Fruit fly (Drosophila melanogaster) whole organism, embryonic: ENCODE data around the gene p24-2.

Experiments
- Abd-B ChIP-seq: fragments of 200-800 bp; sonication (Bioruptor generic); optimal IDR thresholded peaks from 2 replicates; lab custom pipeline; 2018; ENCODE audit warnings: missing biosample characterization, mild to moderate bottlenecking, missing genetic modification characterization, moderate library complexity
- Atf-2 ChIP-seq: fragments of 200-800 bp; sonication (Bioruptor generic); optimal IDR thresholded peaks from 2 replicates; lab custom pipeline; 2016; ENCODE audit warnings: missing biosample characterization, missing genetic modification characterization
- B-H2 ChIP-seq: fragments of 200-800 bp; sonication (Bioruptor generic); optimal IDR thresholded peaks from 2 replicates; lab custom pipeline; 2018; ENCODE audit warnings: missing biosample characterization, mild to moderate bottlenecking, missing genetic modification characterization
- Blimp-1 ChIP-seq: fragments of 200-800 bp; sonication (Bioruptor generic); optimal IDR thresholded peaks from 3 replicates; lab custom pipeline; 2018; ENCODE audit warnings: missing biosample characterization, missing genetic modification characterization, mild to moderate bottlenecking, moderate library complexity, missing genetic modification reagents
- CG12659 ChIP-seq: fragments of 200-800 bp; sonication (Bioruptor generic); optimal IDR thresholded peaks from 3 replicates; lab custom pipeline; 2017; ENCODE audit warnings: mild to moderate bottlenecking, missing biosample characterization, missing genetic modification reagents, missing genetic modification characterization
- CG14050 ChIP-seq: fragments of 200-800 bp; sonication (Bioruptor generic); IDR thresholded peaks from 3 replicates; pipeline ENCODE4 v1.3.6; 2022; ENCODE audit warnings: missing biosample characterization, missing genetic modification characterization
- CG16779 ChIP-seq: fragments of 200-800 bp; sonication (Bioruptor generic); IDR thresholded peaks from 2 replicates; pipeline ENCODE4 v1.3.6; 2022; ENCODE audit warnings: missing biosample characterization, missing genetic modification characterization
- CG17186 ChIP-seq: fragments of 200-800 bp; sonication (Bioruptor generic); optimal IDR thresholded peaks from 3 replicates; lab custom pipeline; 2017; ENCODE audit warnings: missing biosample characterization, missing genetic modification reagents, missing genetic modification characterization
- CG17385 ChIP-seq: fragments of 200-800 bp; sonication (Bioruptor generic); optimal IDR thresholded peaks from 3 replicates; lab custom pipeline; 2018; ENCODE audit warnings: missing biosample characterization, mild to moderate bottlenecking, missing genetic modification characterization
- CG17802 ChIP-seq: fragments of 200-800 bp; sonication (Bioruptor generic); optimal IDR thresholded peaks from 2 replicates; lab custom pipeline; 2018; ENCODE audit warnings: missing biosample characterization, mild to moderate bottlenecking, missing genetic modification characterization, moderate library complexity
- CG1832 ChIP-seq: fragments of 200-800 bp; sonication (Bioruptor generic); optimal IDR thresholded peaks from 2 replicates; lab custom pipeline; 2017; ENCODE audit warnings: missing biosample characterization, mild to moderate bottlenecking, missing genetic modification characterization, inconsistent platforms
- CG18476 ChIP-seq: fragments of 200-800 bp; sonication (Bioruptor generic); optimal IDR thresholded peaks from 2 replicates; lab custom pipeline; 2016; ENCODE audit warnings: missing biosample characterization, mild to moderate bottlenecking, missing genetic modification characterization
- CG18599 ChIP-seq: fragments of 200-800 bp; sonication (Bioruptor generic); optimal IDR thresholded peaks from 3 replicates; lab custom pipeline; 2017; ENCODE audit warnings: missing biosample characterization, missing genetic modification characterization, mild to moderate bottlenecking, moderate library complexity, missing genetic modification reagents
- CG2875 ChIP-seq: fragments of 200-800 bp; sonication (Bioruptor generic); optimal IDR thresholded peaks from 2 replicates; lab custom pipeline; 2017; ENCODE audit warnings: missing biosample characterization, mild to moderate bottlenecking, missing genetic modification characterization, missing genetic modification reagents
- CG2889 ChIP-seq: fragments of 200-800 bp; sonication (Bioruptor generic); IDR thresholded peaks from 3 replicates; pipeline ENCODE4 v1.3.6; 2022; ENCODE audit warnings: missing biosample characterization, missing genetic modification characterization
- CG31441 ChIP-seq: fragments of 200-800 bp; sonication (Bioruptor generic); IDR thresholded peaks from 2 replicates; pipeline ENCODE4 v1.3.6; 2022; ENCODE audit warnings: missing biosample characterization, missing genetic modification characterization
- CG32767 ChIP-seq: fragments of 200-800 bp; sonication (Bioruptor generic); IDR thresholded peaks from 2 replicates; pipeline ENCODE4 v1.3.6; 2022; ENCODE audit warnings: missing biosample characterization, missing genetic modification characterization
- CG3838 ChIP-seq: fragments of 200-800 bp; sonication (Bioruptor generic); optimal IDR thresholded peaks from 3 replicates; lab custom pipeline; 2016; ENCODE audit warnings: missing biosample characterization, missing genetic modification characterization
- CG4360 ChIP-seq: fragments of 200-800 bp; sonication (Bioruptor generic); IDR thresholded peaks from 2 replicates; pipeline ENCODE4 v1.3.6; 2022; ENCODE audit warnings: missing biosample characterization, missing genetic modification characterization
- CG4820 ChIP-seq: fragments of 200-800 bp; sonication (Bioruptor generic); optimal IDR thresholded peaks from 3 replicates; lab custom pipeline; 2016; ENCODE audit warnings: missing biosample characterization, missing genetic modification characterization
- CG7745 ChIP-seq: fragments of 200-800 bp; sonication (Bioruptor generic); optimal IDR thresholded peaks from 2 replicates; lab custom pipeline; 2018; ENCODE audit warnings: missing biosample characterization, mild to moderate bottlenecking, missing genetic modification characterization, moderate library complexity
- CG7786 ChIP-seq: fragments of 200-800 bp; sonication (Bioruptor generic); optimal IDR thresholded peaks from 2 replicates; lab custom pipeline; 2016; ENCODE audit warnings: missing biosample characterization, missing genetic modification characterization
- CG8478 ChIP-seq: fragments of >200 bp; optimal IDR thresholded peaks from 2 replicates; lab custom pipeline; 2018
- CG9609 ChIP-seq: fragments of 200-800 bp; sonication (Bioruptor generic); optimal IDR thresholded peaks from 3 replicates; lab custom pipeline; 2016; ENCODE audit warnings: missing biosample characterization, missing genetic modification characterization
- Chrac-16 ChIP-seq: fragments of 200-800 bp; sonication (Bioruptor generic); optimal IDR thresholded peaks from 3 replicates; lab custom pipeline; 2016; ENCODE audit warnings: missing biosample characterization, missing genetic modification characterization
- Dbx ChIP-seq: fragments of 200-800 bp; sonication (Bioruptor generic); IDR thresholded peaks from 3 replicates; pipeline ENCODE4 v1.3.6; 2022; ENCODE audit warnings: missing biosample characterization, missing genetic modification characterization
- Deaf1 ChIP-seq: fragments of 200-800 bp; optimal IDR thresholded peaks from 3 replicates; lab custom pipeline; 2019; ENCODE audit warnings: missing biosample characterization, mild to moderate bottlenecking, missing genetic modification characterization, moderate library complexity
- Dip2 ChIP-seq: fragments of 200-800 bp; sonication (Bioruptor generic); IDR thresholded peaks from 2 replicates; pipeline ENCODE4 v1.3.6; 2022; ENCODE audit warnings: missing biosample characterization, missing genetic modification characterization
- Drgx ChIP-seq: fragments of 200-800 bp; sonication (Bioruptor generic); IDR thresholded peaks from 2 replicates; pipeline ENCODE4 v1.3.6; 2022; ENCODE audit warnings: missing biosample characterization, missing genetic modification characterization
- Lim3 ChIP-seq: fragments of 200-800 bp; sonication (Bioruptor generic); IDR thresholded peaks from 2 replicates; pipeline ENCODE4 v1.3.6; 2022; ENCODE audit warnings: missing biosample characterization, missing genetic modification characterization
- MESR4 ChIP-seq: fragments of 200-800 bp; sonication (Bioruptor generic); optimal IDR thresholded peaks from 2 replicates; lab custom pipeline; 2018; ENCODE audit warnings: missing biosample characterization, mild to moderate bottlenecking, missing genetic modification characterization, moderate library complexity
- NC2α ChIP-seq: fragments of 200-800 bp; sonication (Bioruptor generic); optimal IDR thresholded peaks from 2 replicates; lab custom pipeline; 2016; ENCODE audit warnings: missing biosample characterization, missing genetic modification characterization
- Sry-β ChIP-seq: fragments of 200-800 bp; sonication (Bioruptor generic); optimal IDR thresholded peaks from 2 replicates; lab custom pipeline; 2018; ENCODE audit warnings: missing biosample characterization, mild to moderate bottlenecking, missing genetic modification characterization, moderate library complexity
- YL-1 ChIP-seq: fragments of 200-800 bp; sonication (Bioruptor generic); optimal IDR thresholded peaks from 3 replicates; lab custom pipeline; 2017; ENCODE audit warnings: missing biosample characterization, mild to moderate bottlenecking, missing genetic modification characterization
- ato ChIP-seq: fragments of 200-800 bp; sonication (Bioruptor generic); IDR thresholded peaks from 2 replicates; pipeline ENCODE4 v1.3.6; 2022; ENCODE audit warnings: missing biosample characterization, missing genetic modification characterization; ENCODE audit not compliant: partially characterized antibody
- bowl ChIP-seq: fragments of 200-800 bp; sonication (Bioruptor generic); IDR thresholded peaks from 2 replicates; pipeline ENCODE4 v1.3.6; 2022; ENCODE audit warnings: missing biosample characterization, missing genetic modification characterization
- br ChIP-seq: fragments of >200 bp; optimal IDR thresholded peaks from 2 replicates; lab custom pipeline; 2017
- dmrt99B ChIP-seq: fragments of 200-800 bp; sonication (Bioruptor generic); optimal IDR thresholded peaks from 2 replicates; lab custom pipeline; 2018; ENCODE audit warnings: missing biosample characterization, mild to moderate bottlenecking, missing genetic modification characterization, moderate library complexity
- fd3F ChIP-seq: fragments of 200-800 bp; sonication (Bioruptor generic); optimal IDR thresholded peaks from 2 replicates; lab custom pipeline; 2018; ENCODE audit warnings: missing biosample characterization, mild to moderate bottlenecking, missing genetic modification characterization, moderate library complexity
- fd96Cb ChIP-seq: fragments of 200-800 bp; sonication (Bioruptor generic); optimal IDR thresholded peaks from 2 replicates; lab custom pipeline; 2018; ENCODE audit warnings: missing biosample characterization, mild to moderate bottlenecking, missing genetic modification characterization, moderate library complexity
- ftz-f1 ChIP-seq: fragments of 200-800 bp; sonication (Bioruptor generic); optimal IDR thresholded peaks from 2 replicates; lab custom pipeline; 2016; ENCODE audit warnings: missing biosample characterization, missing genetic modification characterization
- h ChIP-seq: fragments of >200 bp; optimal IDR thresholded peaks from 2 replicates; lab custom pipeline; 2017
- kay ChIP-seq: fragments of 200-800 bp; sonication (Bioruptor generic); optimal IDR thresholded peaks from 2 replicates; lab custom pipeline; 2016; ENCODE audit warnings: missing biosample characterization, missing genetic modification characterization
- lmd ChIP-seq: fragments of 200-800 bp; sonication (Bioruptor generic); IDR thresholded peaks from 2 replicates; pipeline ENCODE4 v1.3.6; 2022; ENCODE audit warnings: missing biosample characterization, missing genetic modification characterization
- maf-S ChIP-seq: fragments of 200-800 bp; sonication (Bioruptor generic); optimal IDR thresholded peaks from 2 replicates; lab custom pipeline; 2016; ENCODE audit warnings: missing biosample characterization, missing genetic modification characterization
- pita ChIP-seq: fragments of 200-800 bp; sonication (Bioruptor generic); optimal IDR thresholded peaks from 2 replicates; lab custom pipeline; 2017; ENCODE audit warnings: missing biosample characterization, mild to moderate bottlenecking, missing genetic modification characterization
- psq ChIP-seq: fragments of 200-800 bp; sonication (Bioruptor generic); optimal IDR thresholded peaks from 2 replicates; lab custom pipeline; 2017; ENCODE audit warnings: missing biosample characterization, missing genetic modification characterization
- scrt ChIP-seq: fragments of 200-800 bp; sonication (Bioruptor generic); optimal IDR thresholded peaks from 2 replicates; lab custom pipeline; 2018; ENCODE audit warnings: missing biosample characterization, mild to moderate bottlenecking, missing genetic modification characterization, moderate library complexity
- slou ChIP-seq: fragments of 200-800 bp; sonication (Bioruptor generic); optimal IDR thresholded peaks from 3 replicates; lab custom pipeline; 2016; ENCODE audit warnings: missing biosample characterization, missing genetic modification characterization
- sob ChIP-seq: fragments of 200-800 bp; sonication (Bioruptor generic); IDR thresholded peaks from 2 replicates; pipeline ENCODE4 v1.3.6; 2022; ENCODE audit warnings: missing biosample characterization, missing genetic modification characterization
- stc ChIP-seq: fragments of 200-800 bp; sonication (Bioruptor generic); IDR thresholded peaks from 2 replicates; pipeline ENCODE4 v1.3.6; 2022; ENCODE audit warnings: missing biosample characterization, missing genetic modification characterization
- vnd ChIP-seq: fragments of 200-800 bp; sonication (Bioruptor generic); IDR thresholded peaks from 3 replicates; pipeline ENCODE4 v1.3.6; 2022; ENCODE audit warnings: missing biosample characterization, missing genetic modification characterization; ENCODE audit not compliant: partially characterized antibody
- zfh1 ChIP-seq: fragments of 200-800 bp; sonication (Bioruptor generic); IDR thresholded peaks from 3 replicates; pipeline ENCODE4 v1.3.6; 2022; ENCODE audit warnings: missing biosample characterization, missing genetic modification characterization

The p24-2 gene

dm6 chr3R:9701148-9701703 is 8.6 kb upstream of the p24-2 start (continued):
- TF ChIP-seq bowl (no peak), maf-S (GFP tag; lab: Kevin White, UChicago) (no peak), kay (GFP tag; lab: Kevin White, UChicago) (peak; percentile 42), br (lab: Kevin White, UChicago) (no peak), ftz-f1 (GFP tag; lab: Kevin White, UChicago) (no peak), CG18476 (GFP tag; lab: Kevin White, UChicago) (no peak), Blimp-1 (no peak), psq (GFP tag; lab: Kevin White, UChicago) (no peak), h (no peak), CG16779 (no peak), Atf-2 (GFP tag; lab: Kevin White, UChicago) (no peak), MESR4 (GFP tag; lab: Kevin White, UChicago) (no peak), stc (GFP tag; lab: Robert Waterston, UW) (no peak), CG32767 (no peak), CG2875 (GFP tag; lab: Kevin White, UChicago) (peak; percentile 4), CG14050 (GFP tag; lab: Robert Waterston, UW) (no peak), dmrt99B (tag; lab: Kevin White, UChicago) (peak; percentile 45), ato (GFP tag; lab: Robert Waterston, UW) (no peak), CG1832 (GFP tag; lab: Kevin White, UChicago) (no peak), CG7745 (tag; lab: Kevin White, UChicago) (no peak), CG18599 (GFP tag; lab: Kevin White, UChicago) (peak; percentile 2), CG3838 (GFP tag; lab: Kevin White, UChicago) (no peak), CG12659 (GFP tag; lab: Kevin White, UChicago) (peak; percentile 35), CG9609 (GFP tag; lab: Kevin White, UChicago) (no peak), lmd (GFP tag; lab: Robert Waterston, UW) (no peak), CG8478 (lab: Kevin White, UChicago) (no peak), CG31441 (GFP tag; lab: Robert Waterston, UW) (no peak), CG2889 (no peak), Sry-β (no peak), CG7786 (peak; percentile 16), Dbx (GFP tag; lab: Robert Waterston, UW) (no peak), fd96Cb (tag; lab: Kevin White, UChicago) (no peak), zfh1 (GFP tag; lab: Robert Waterston, UW) (no peak), scrt (GFP tag; lab: Kevin White, UChicago) (peak; percentile 14), CG4820 (no peak), fd3F (GFP tag; lab: Kevin White, UChicago) (peak; percentile 51), CG17802 (no peak), Abd-B (GFP tag; lab: Kevin White, UChicago) (no peak), YL-1 (GFP tag; lab: Kevin White, UChicago) (no peak), Drgx (GFP tag; lab: Robert Waterston, UW) (no peak), CG4360 (GFP tag; lab: Robert Waterston, UW) (no peak), NC2α (GFP tag; lab: Kevin White, UChicago) (no peak), slou (no peak), Chrac-16 (GFP tag; lab: Kevin White, UChicago) (no peak), CG17186 (GFP tag; lab: Kevin White, UChicago) (no peak), B-H2 (GFP tag; lab: Kevin White, UChicago) (peak; percentile 32), vnd (no peak), sob (no peak), Deaf1 (tag; lab: Kevin White, UChicago) (no peak), pita (GFP tag; lab: Kevin White, UChicago) (no peak), Dip2 (GFP tag; lab: Robert Waterston, UW) (no peak), CG17385 (GFP tag; lab: Kevin White, UChicago) (peak; percentile 14), Lim3 (GFP tag; lab: Robert Waterston, UW) (no peak)
